Worm (Caenorhabditis elegans) whole organism, mixed stage, embryonic: ENCODE results near the gene idpp-14.

Experiments
- M03D4.4 ChIP-seq: sonication (generic microtip); optimal IDR thresholded peaks from 2 replicates; lab custom pipeline; 2017; ENCODE audit warnings: mild to moderate bottlenecking, missing genetic modification characterization, missing compliant biosample characterization
- bed-3 ChIP-seq: fragments of 200-800 bp; sonication (Bioruptor generic); optimal IDR thresholded peaks from 3 replicates; lab custom pipeline; 2018; ENCODE audit warnings: mild to moderate bottlenecking, missing genetic modification characterization, moderate library complexity, missing compliant biosample characterization
- blmp-1 ChIP-seq: fragments of 150-350 bp; optimal IDR thresholded peaks from 2 replicates; lab custom pipeline; 2014; ENCODE audit warnings: missing biosample characterization, missing genetic modification characterization
- ceh-39 ChIP-seq: fragments of 150-350 bp; optimal IDR thresholded peaks from 2 replicates; lab custom pipeline; 2014; ENCODE audit warnings: missing biosample characterization, missing genetic modification characterization
- ceh-43 ChIP-seq: fragments of 200-800 bp; sonication (Bioruptor generic); optimal IDR thresholded peaks from 2 replicates; lab custom pipeline; 2018; ENCODE audit warnings: mild to moderate bottlenecking, missing genetic modification characterization, moderate library complexity, missing compliant biosample characterization
- ceh-83 ChIP-seq: fragments of 200-800 bp; sonication (Bioruptor generic); optimal IDR thresholded peaks from 2 replicates; lab custom pipeline; 2018; ENCODE audit warnings: mild to moderate bottlenecking, missing genetic modification characterization, missing compliant biosample characterization
- ces-1 ChIP-seq: fragments of 150-350 bp; optimal IDR thresholded peaks from 2 replicates; lab custom pipeline; 2014; ENCODE audit warnings: missing biosample characterization, missing genetic modification reagents, missing genetic modification characterization
- cnd-1 ChIP-seq: fragments of 200-800 bp; sonication (Bioruptor generic); optimal IDR thresholded peaks from 2 replicates; lab custom pipeline; 2018; ENCODE audit warnings: mild to moderate bottlenecking, missing genetic modification characterization, missing compliant biosample characterization
- drap-1 ChIP-seq: fragments of 200-800 bp; sonication (Bioruptor generic); optimal IDR thresholded peaks from 3 replicates; lab custom pipeline; 2018; ENCODE audit warnings: mild to moderate bottlenecking, missing genetic modification characterization, missing compliant biosample characterization
- elt-1 ChIP-seq: sonication (generic microtip); optimal IDR thresholded peaks from 2 replicates; lab custom pipeline; 2017; ENCODE audit warnings: missing genetic modification characterization, mild to moderate bottlenecking, missing compliant biosample characterization, antibody characterized with exemption, moderate library complexity, borderline replicate concordance; ENCODE audit not compliant: insufficient read depth
- elt-3 ChIP-seq: fragments of 150-350 bp; optimal IDR thresholded peaks from 2 replicates; lab custom pipeline; 2014; ENCODE audit warnings: missing biosample characterization, missing genetic modification characterization
- flh-1 ChIP-seq: fragments of 200-800 bp; sonication (Bioruptor generic); optimal IDR thresholded peaks from 2 replicates; lab custom pipeline; 2018; ENCODE audit warnings: mild to moderate bottlenecking, missing genetic modification characterization, moderate library complexity, missing compliant biosample characterization
- ham-2 ChIP-seq: fragments of 200-800 bp; sonication (Bioruptor generic); optimal IDR thresholded peaks from 2 replicates; lab custom pipeline; 2018; ENCODE audit warnings: mild to moderate bottlenecking, missing genetic modification characterization, missing compliant biosample characterization
- hlh-1 ChIP-seq: fragments of 150-350 bp; optimal IDR thresholded peaks from 2 replicates; lab custom pipeline; 2014; ENCODE audit warnings: missing biosample characterization, missing genetic modification reagents, missing genetic modification characterization
- lin-13 ChIP-seq: fragments of 150-350 bp; optimal IDR thresholded peaks from 2 replicates; lab custom pipeline; 2014; ENCODE audit warnings: missing biosample characterization, missing genetic modification characterization
- lin-32 ChIP-seq: fragments of 200-800 bp; sonication (Bioruptor generic); optimal IDR thresholded peaks from 2 replicates; lab custom pipeline; 2018; ENCODE audit warnings: mild to moderate bottlenecking, missing genetic modification characterization, missing compliant biosample characterization
- lsy-2 ChIP-seq: fragments of 150-350 bp; optimal IDR thresholded peaks from 2 replicates; lab custom pipeline; 2014; ENCODE audit warnings: missing biosample characterization, missing genetic modification characterization
- mab-5 ChIP-seq: fragments of 150-350 bp; optimal IDR thresholded peaks from 2 replicates; lab custom pipeline; 2014; ENCODE audit warnings: missing biosample characterization, missing genetic modification characterization
- mep-1 ChIP-seq: fragments of 150-350 bp; optimal IDR thresholded peaks from 2 replicates; lab custom pipeline; 2017; ENCODE audit warnings: missing biosample characterization, missing genetic modification reagents, missing genetic modification characterization, inconsistent platforms
- mls-2 ChIP-seq: sonication (generic microtip); optimal IDR thresholded peaks from 2 replicates; lab custom pipeline; 2016; ENCODE audit warnings: mild to moderate bottlenecking, missing genetic modification characterization, moderate library complexity, missing compliant biosample characterization
- nhr-12 ChIP-seq: fragments of 150-350 bp; optimal IDR thresholded peaks from 2 replicates; lab custom pipeline; 2014; ENCODE audit warnings: missing biosample characterization, missing genetic modification characterization
- nhr-2 ChIP-seq: fragments of 150-350 bp; optimal IDR thresholded peaks from 2 replicates; lab custom pipeline; 2014; ENCODE audit warnings: missing biosample characterization, missing genetic modification characterization
- nhr-237 ChIP-seq: fragments of 150-350 bp; optimal IDR thresholded peaks from 2 replicates; lab custom pipeline; 2014; ENCODE audit warnings: missing biosample characterization, missing genetic modification characterization
- nhr-28 ChIP-seq: fragments of 150-350 bp; optimal IDR thresholded peaks from 2 replicates; lab custom pipeline; 2014; ENCODE audit warnings: missing biosample characterization, missing genetic modification characterization
- nhr-76 ChIP-seq: sonication (generic microtip); optimal IDR thresholded peaks from 2 replicates; lab custom pipeline; 2017; ENCODE audit warnings: missing biosample characterization, missing genetic modification characterization
- pha-4 ChIP-seq: fragments of 150-350 bp; optimal IDR thresholded peaks from 2 replicates; lab custom pipeline; 2018; ENCODE audit warnings: missing biosample characterization, missing genetic modification reagents, missing genetic modification characterization
- sem-2 ChIP-seq: fragments of 200-800 bp; sonication (Bioruptor generic); optimal IDR thresholded peaks from 2 replicates; lab custom pipeline; 2018; ENCODE audit warnings: mild to moderate bottlenecking, missing genetic modification characterization, missing compliant biosample characterization
- snpc-4 ChIP-seq: fragments of 150-350 bp; optimal IDR thresholded peaks from 2 replicates; lab custom pipeline; 2014; ENCODE audit warnings: missing biosample characterization, missing genetic modification characterization
- sptf-1 ChIP-seq: sonication (generic microtip); optimal IDR thresholded peaks from 2 replicates; lab custom pipeline; 2017; ENCODE audit warnings: mild to moderate bottlenecking, missing genetic modification characterization, moderate library complexity, missing compliant biosample characterization
- tbx-8 ChIP-seq: fragments of 200-800 bp; sonication (Bioruptor generic); optimal IDR thresholded peaks from 2 replicates; lab custom pipeline; 2018; ENCODE audit warnings: mild to moderate bottlenecking, missing genetic modification characterization, moderate library complexity, missing compliant biosample characterization
- unc-120 ChIP-seq: sonication (generic microtip); optimal IDR thresholded peaks from 2 replicates; lab custom pipeline; 2017; ENCODE audit warnings: missing genetic modification characterization, missing compliant biosample characterization; ENCODE audit not compliant: poor library complexity, severe bottlenecking
- unc-39 ChIP-seq: fragments of 150-350 bp; optimal IDR thresholded peaks from 2 replicates; lab custom pipeline; 2014; ENCODE audit warnings: missing biosample characterization, missing genetic modification characterization
- unc-62 ChIP-seq: fragments of 150-350 bp; optimal IDR thresholded peaks from 2 replicates; lab custom pipeline; 2014; ENCODE audit warnings: missing biosample characterization, missing genetic modification reagents, missing genetic modification characterization
- zip-8 ChIP-seq: fragments of 150-350 bp; optimal IDR thresholded peaks from 2 replicates; lab custom pipeline; 2014; ENCODE audit warnings: missing biosample characterization, missing genetic modification characterization
- ztf-11 ChIP-seq: fragments of 150-350 bp; optimal IDR thresholded peaks from 2 replicates; lab custom pipeline; 2014; ENCODE audit warnings: missing biosample characterization, missing genetic modification characterization

The idpp-14 gene

ce11 chrX:16055245-16055644 lies 26.9 kb upstream of the idpp-14 start, which contains the start of gene T27A8.7:
TSS of gene T27A8.7 (plus strand) at chrX:16055545.
- TF ChIP-seq ceh-83 (GFP tag; lab: Kevin White, UChicago) (no peak), lin-13 (tag; lab: Kevin White, UChicago) (no peak), flh-1 (GFP tag; lab: Kevin White, UChicago) (no peak), drap-1 (GFP tag; lab: Kevin White, UChicago) (no peak), nhr-76 (tag; lab: Kevin White, UChicago) (no peak), mep-1 (tag; lab: Kevin White, UChicago) (no peak), mab-5 (tag; lab: Kevin White, UChicago) (no peak), nhr-237 (tag; lab: Kevin White, UChicago) (no peak), zip-8 (tag; lab: Kevin White, UChicago) (no peak), hlh-1 (tag; lab: Kevin White, UChicago) (no peak), bed-3 (GFP tag; lab: Kevin White, UChicago) (no peak), ceh-39 (tag; lab: Kevin White, UChicago) (no peak), pha-4 (tag; lab: Kevin White, UChicago) (no peak), nhr-2 (no peak), ham-2 (GFP tag; lab: Kevin White, UChicago) (no peak), unc-62 (GFP tag; lab: Kevin White, UChicago) (no peak), lin-32 (GFP tag; lab: Kevin White, UChicago) (no peak), ztf-11 (tag; lab: Kevin White, UChicago) (no peak)

ce11 chrX:16056404-16056803 lies 25.7 kb upstream of the idpp-14 start:
- peak; percentile 75 for TF ChIP-seq drap-1 (GFP tag; lab: Kevin White, UChicago)
- peak; percentile 67 for TF ChIP-seq unc-62 (GFP tag; lab: Kevin White, UChicago)
- peak; percentile 93 for TF ChIP-seq hlh-1 (tag; lab: Kevin White, UChicago)
- TF ChIP-seq tbx-8: no peak
- no peak for TF ChIP-seq nhr-28 (tag; lab: Kevin White, UChicago)
- no peak for TF ChIP-seq ztf-11 (tag; lab: Kevin White, UChicago)
- TF ChIP-seq nhr-12 (tag; lab: Kevin White, UChicago): peak; percentile 28
- no peak for TF ChIP-seq lin-32 (GFP tag; lab: Kevin White, UChicago)
- no peak for TF ChIP-seq ceh-43 (GFP tag; lab: Kevin White, UChicago)
- TF ChIP-seq ceh-83 (GFP tag; lab: Kevin White, UChicago): no peak
- TF ChIP-seq mab-5 (tag; lab: Kevin White, UChicago): peak; percentile 88
- TF ChIP-seq zip-8 (tag; lab: Kevin White, UChicago): no peak
- no peak for TF ChIP-seq nhr-76 (tag; lab: Kevin White, UChicago)
- no peak for TF ChIP-seq nhr-2
- TF ChIP-seq ceh-39 (tag; lab: Kevin White, UChicago): peak; percentile 68
- peak; percentile 71 for TF ChIP-seq elt-3 (tag; lab: Kevin White, UChicago)
- peak; percentile 98 for TF ChIP-seq nhr-237 (tag; lab: Kevin White, UChicago)
- no peak for TF ChIP-seq cnd-1 (tag; lab: Kevin White, UChicago)
- TF ChIP-seq mep-1 (tag; lab: Kevin White, UChicago): peak; percentile 80
- TF ChIP-seq pha-4 (tag; lab: Kevin White, UChicago): peak; percentile 83
- no peak for TF ChIP-seq bed-3 (GFP tag; lab: Kevin White, UChicago)
- peak; percentile 70 for TF ChIP-seq unc-39 (tag; lab: Kevin White, UChicago)
- peak; percentile 86 for TF ChIP-seq ces-1
- TF ChIP-seq sem-2 (GFP tag; lab: Kevin White, UChicago): no peak
- TF ChIP-seq lin-13 (tag; lab: Kevin White, UChicago): peak; percentile 80
- no peak for TF ChIP-seq flh-1 (GFP tag; lab: Kevin White, UChicago)
- TF ChIP-seq M03D4.4 (tag; lab: Kevin White, UChicago): no peak
- no peak for TF ChIP-seq snpc-4 (tag; lab: Kevin White, UChicago)
- TF ChIP-seq mls-2 (tag; lab: Kevin White, UChicago): peak; percentile 5
- peak; percentile 59 for TF ChIP-seq unc-120 (tag; lab: Kevin White, UChicago)
- TF ChIP-seq lsy-2 (tag; lab: Kevin White, UChicago): peak; percentile 83
- peak; percentile 63 for TF ChIP-seq sptf-1 (tag; lab: Kevin White, UChicago)
- TF ChIP-seq elt-1: peak; percentile 53
- TF ChIP-seq blmp-1 (tag; lab: Kevin White, UChicago): peak; percentile 6
- TF ChIP-seq ham-2 (GFP tag; lab: Kevin White, UChicago): no peak

- TF ChIP-seq nhr-2 (no peak), snpc-4 (tag; lab: Kevin White, UChicago) (no peak), drap-1 (GFP tag; lab: Kevin White, UChicago) (no peak), cnd-1 (tag; lab: Kevin White, UChicago) (no peak), ceh-39 (tag; lab: Kevin White, UChicago) (no peak), bed-3 (GFP tag; lab: Kevin White, UChicago) (no peak), hlh-1 (tag; lab: Kevin White, UChicago) (no peak), lin-13 (tag; lab: Kevin White, UChicago) (no peak), M03D4.4 (tag; lab: Kevin White, UChicago) (no peak), ces-1 (no peak), blmp-1 (tag; lab: Kevin White, UChicago) (no peak)
- TF ChIP-seq, all 35 proteins: peak for 0
These were observed 23.3 kb upstream of the idpp-14 start, which contains the start of gene T27A8.2 for ce11 chrX:16058845-16059244. TSS of gene T27A8.2 (minus strand) at chrX:16058945.
